Fruit fly (Drosophila melanogaster) whole organism: ENCODE results near the gene CG12698.

ENCODE experiments used
- CG8478 ChIP-seq: fragments of >200 bp; optimal IDR thresholded peaks from 2 replicates; lab custom pipeline; 2018; ENCODE audit warnings: inconsistent platforms
- Dll ChIP-seq: fragments of >200 bp; optimal IDR thresholded peaks from 2 replicates; lab custom pipeline; 2017
- EcR ChIP-seq, 2 experiments: fragments of >200 bp; optimal IDR thresholded peaks; 2 replicates each; lab custom pipeline; 2017; ENCODE audit warnings: missing biosample characterization in 2 of 2, missing genetic modification characterization in 2 of 2, missing genetic modification reagents in 2 of 2
- pan ChIP-seq: fragments of >200 bp; optimal IDR thresholded peaks from 2 replicates; lab custom pipeline; 2017
- psq ChIP-seq: fragments of >200 bp; optimal IDR thresholded peaks from 2 replicates; lab custom pipeline; 2017
- usp ChIP-seq: fragments of >200 bp; optimal IDR thresholded peaks from 2 replicates; lab custom pipeline; 2017; ENCODE audit warnings: missing biosample characterization, missing genetic modification characterization, mixed read lengths

CG12698 gene

DNA sequence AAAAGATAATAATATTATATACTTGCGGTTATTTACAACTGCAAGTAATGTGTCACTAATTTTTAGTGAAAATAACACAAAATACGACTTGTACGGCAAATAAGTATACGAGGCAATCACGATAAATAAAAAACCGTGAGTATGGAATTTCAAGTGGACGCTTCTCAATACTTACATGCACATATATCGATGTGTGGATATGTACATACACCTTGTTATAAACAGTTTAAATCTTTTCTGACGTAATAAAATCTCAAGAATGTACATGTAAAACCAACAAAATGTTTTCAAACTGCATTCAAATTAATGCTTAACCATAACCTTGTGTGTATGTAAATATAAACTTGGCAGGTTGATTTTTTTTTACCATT lies 13.4 kb upstream of the CG12698 start:
- TF ChIP-seq CG8478 (no peak), EcR (GFP tag; optimal IDR thresholded peaks at IDR 0.05; lab: Kevin White, UChicago) (no peak), Dll (lab: Kevin White, UChicago) (no peak), pan (lab: Kevin White, UChicago) (no peak)

DNA sequence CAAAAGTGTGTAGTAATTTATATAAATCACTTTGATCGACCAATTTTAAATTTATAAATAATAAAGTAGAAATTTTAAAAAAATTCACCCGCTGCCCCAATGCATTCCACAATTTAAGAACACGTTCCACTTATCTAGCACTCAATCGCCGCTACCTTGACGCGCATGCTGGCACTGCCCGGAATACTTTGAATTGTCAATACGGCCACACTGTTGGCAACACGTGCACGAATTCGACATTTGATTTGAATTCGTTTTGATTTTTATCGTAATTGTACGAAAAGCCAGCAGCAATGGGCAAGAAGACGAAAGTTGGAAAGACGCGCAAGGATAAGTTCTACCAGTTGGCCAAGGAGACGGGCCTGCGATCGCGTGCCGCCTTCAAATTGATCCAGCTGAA lies 9.1 kb upstream of the CG12698 start, which contains the start of gene CG8939:
TSS of gene CG8939 (plus strand) at position 186 of the 400 bp plus-strand sequence.
- TF ChIP-seq pan (lab: Kevin White, UChicago) (no peak), EcR (GFP tag; optimal IDR thresholded peaks at IDR 0.05; lab: Kevin White, UChicago) (no peak)

DNA sequence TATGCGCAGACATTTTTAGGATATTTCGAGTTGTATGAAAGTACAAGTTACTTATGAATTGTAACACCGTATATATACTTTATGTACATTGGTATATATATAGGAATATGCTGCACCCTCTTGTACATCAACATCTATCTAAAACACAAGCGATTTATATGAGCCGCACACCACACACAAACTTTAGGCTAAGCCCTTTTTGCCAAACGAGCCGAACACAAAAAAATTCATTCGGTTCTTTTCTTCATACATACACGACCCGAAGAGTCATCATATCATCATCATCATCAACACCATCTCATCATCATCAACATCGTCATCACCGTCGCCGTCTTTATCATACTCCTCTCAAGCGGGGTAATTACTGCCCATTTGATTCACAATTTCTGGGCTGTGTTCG lies 881 bp upstream of the CG12698 start:
- TF ChIP-seq usp (GFP tag; lab: Kevin White, UChicago) (no peak), Dll (lab: Kevin White, UChicago) (no peak), CG8478 (no peak), EcR (GFP tag; optimal IDR thresholded peaks at IDR 0.05; lab: Kevin White, UChicago) (no peak), psq (lab: Kevin White, UChicago) (no peak), pan (lab: Kevin White, UChicago) (no peak)

DNA sequence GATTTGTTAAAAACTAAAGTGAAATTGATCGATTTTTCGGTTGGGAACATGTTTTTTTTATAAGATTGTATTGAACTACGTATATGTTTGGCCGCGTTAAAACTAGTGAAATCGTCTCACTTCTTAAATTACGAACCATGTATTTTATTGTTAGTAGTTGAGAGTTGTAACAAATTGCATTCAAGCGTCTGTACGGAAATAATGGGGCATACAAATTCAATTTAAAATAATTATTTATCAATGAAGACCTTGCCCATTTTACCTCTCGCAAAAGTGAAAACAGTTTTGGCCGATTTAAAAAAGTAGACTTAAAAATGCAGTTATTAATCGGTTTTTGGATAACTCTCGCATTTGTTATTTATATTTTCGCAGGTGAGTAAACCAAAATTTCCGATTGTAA lies 2.9 kb downstream of the CG12698 start, which contains the start of gene Muc14A:
TSS of gene Muc14A (plus strand) at position 301 of the 400 bp plus-strand sequence.
- no peak for TF ChIP-seq EcR (GFP tag; optimal IDR thresholded peaks at IDR 0.05; lab: Kevin White, UChicago)
- TF ChIP-seq usp (GFP tag; lab: Kevin White, UChicago), result no peak
